Worm (Caenorhabditis elegans) whole organism, young adult: ENCODE data around the gene C34H4.5.
"Not testable (repeated sequence)": the region's sequence is repeated elsewhere in the genome, so short reads cannot be mapped to it uniquely, and the experiment has no call there.

Experiments used
- F49E8.2 ChIP-seq: sonication (generic microtip); optimal IDR thresholded peaks from 3 replicates; lab custom pipeline; 2017; ENCODE audit warnings: missing genetic modification characterization, mild to moderate bottlenecking, missing compliant biosample characterization, antibody characterized with exemption, moderate library complexity; ENCODE audit not compliant: insufficient read depth
- atf-7 ChIP-seq: sonication (generic microtip); optimal IDR thresholded peaks from 2 replicates; lab custom pipeline; 2017; ENCODE audit warnings: mild to moderate bottlenecking, missing genetic modification characterization, missing compliant biosample characterization
- attf-3 ChIP-seq: fragments of 200-800 bp; sonication (Bioruptor generic); conservative IDR thresholded peaks from 2 replicates; pipeline ENCODE4 v1.3.6; 2022; ENCODE audit warnings: missing genetic modification reagents, missing genetic modification characterization, missing compliant biosample characterization
- ceh-100 ChIP-seq: fragments of 200-800 bp; sonication (Bioruptor generic); IDR thresholded peaks from 2 replicates; pipeline ENCODE4 v1.3.6; 2022; ENCODE audit warnings: missing genetic modification reagents, missing genetic modification characterization, missing compliant biosample characterization
- dpff-1 ChIP-seq: sonication (generic microtip); optimal IDR thresholded peaks from 2 replicates; lab custom pipeline; 2017; ENCODE audit warnings: mild to moderate bottlenecking, missing genetic modification characterization, missing compliant biosample characterization
- fkh-3 ChIP-seq: sonication (generic microtip); optimal IDR thresholded peaks from 2 replicates; lab custom pipeline; 2016; ENCODE audit warnings: mild to moderate bottlenecking, missing genetic modification characterization, missing compliant biosample characterization
- hmg-20 ChIP-seq: fragments of 200-800 bp; sonication (Bioruptor generic); IDR thresholded peaks from 2 replicates; pipeline ENCODE4 v1.3.6; 2022; ENCODE audit warnings: missing genetic modification reagents, missing genetic modification characterization, missing compliant biosample characterization
- lir-1 ChIP-seq: fragments of 200-800 bp; sonication (Bioruptor generic); conservative IDR thresholded peaks from 2 replicates; pipeline ENCODE4 v1.3.6; 2022; ENCODE audit warnings: missing genetic modification reagents, missing genetic modification characterization, missing compliant biosample characterization
- nfya-1 ChIP-seq: sonication (generic microtip); optimal IDR thresholded peaks from 2 replicates; lab custom pipeline; 2017; ENCODE audit warnings: antibody characterized with exemption, missing compliant biosample characterization, missing genetic modification characterization, borderline replicate concordance; ENCODE audit not compliant: insufficient read depth
- nhr-27 ChIP-seq: fragments of 200-800 bp; sonication (Bioruptor generic); optimal IDR thresholded peaks from 2 replicates; lab custom pipeline; 2018; ENCODE audit warnings: mild to moderate bottlenecking, missing genetic modification characterization, moderate library complexity, missing compliant biosample characterization
- nhr-90 ChIP-seq: sonication (generic microtip); optimal IDR thresholded peaks from 2 replicates; lab custom pipeline; 2016; ENCODE audit warnings: missing genotype, mild to moderate bottlenecking, missing genetic modification characterization, missing compliant biosample characterization
- rcor-1 ChIP-seq: fragments of 200-800 bp; sonication (Bioruptor generic); IDR thresholded peaks from 2 replicates; pipeline ENCODE4 v1.3.6; 2022; ENCODE audit warnings: missing genetic modification reagents, missing genetic modification characterization, missing compliant biosample characterization
- unc-62 ChIP-seq: fragments of 150-350 bp; optimal IDR thresholded peaks from 2 replicates; lab custom pipeline; 2014; ENCODE audit warnings: missing biosample characterization, missing genetic modification reagents, missing genetic modification characterization

DNA sequence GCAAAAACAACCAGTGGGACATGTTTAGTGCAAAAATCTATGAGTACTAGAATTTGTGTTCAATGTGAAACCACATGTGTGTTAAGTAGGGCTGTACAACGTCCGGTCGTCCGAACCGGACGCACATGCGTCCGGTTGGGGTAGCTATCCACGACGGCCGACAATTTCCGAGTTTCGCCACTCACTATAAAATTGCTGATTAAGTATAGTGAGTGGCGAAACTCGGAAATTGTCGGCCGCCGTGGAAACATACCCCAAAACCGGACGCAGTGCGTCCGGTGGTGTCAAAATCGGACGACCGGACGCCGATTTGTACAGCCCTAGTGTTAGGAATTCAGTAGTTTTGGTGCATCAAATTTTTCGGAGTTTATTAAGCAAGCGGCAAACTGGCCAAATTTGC lies 21.3 kb downstream of the C34H4.5 start:
- not testable (repeated sequence) for TF ChIP-seq nhr-27 (tag; lab: Kevin White, UChicago); ceh-100; attf-3 (GFP tag; lab: Robert Waterston, UW); atf-7; hmg-20 (GFP tag; lab: Robert Waterston, UW); dpff-1 (tag; lab: Kevin White, UChicago); unc-62 (GFP tag; lab: Kevin White, UChicago); fkh-3 (tag; lab: Kevin White, UChicago); rcor-1 (GFP tag; lab: Robert Waterston, UW); nfya-1; nhr-90 (tag; lab: Kevin White, UChicago); F49E8.2 (tag; lab: Kevin White, UChicago); lir-1
